Worm (Caenorhabditis elegans) whole organism, young adult: ENCODE results near the gene evl-20.

Experiments
- B0336.3 ChIP-seq: fragments of 200-800 bp; sonication (Bioruptor generic); IDR thresholded peaks from 2 replicates; pipeline ENCODE4 v1.3.6; 2022; ENCODE audit warnings: missing genetic modification characterization, missing compliant biosample characterization
- C17E4.6 ChIP-seq: fragments of 200-800 bp; sonication (Bioruptor generic); IDR thresholded peaks from 2 replicates; pipeline ENCODE4 v1.3.6; 2022; ENCODE audit warnings: missing genetic modification reagents, missing genetic modification characterization, missing compliant biosample characterization
- F49E8.2 ChIP-seq: sonication (generic microtip); optimal IDR thresholded peaks from 3 replicates; lab custom pipeline; 2017; ENCODE audit warnings: missing genetic modification characterization, mild to moderate bottlenecking, missing compliant biosample characterization, antibody characterized with exemption, moderate library complexity; ENCODE audit not compliant: insufficient read depth
- T07F8.4 ChIP-seq: sonication (generic microtip); optimal IDR thresholded peaks from 2 replicates; lab custom pipeline; 2016; ENCODE audit warnings: mild to moderate bottlenecking, missing genetic modification characterization, moderate library complexity, missing compliant biosample characterization
- cebp-1 ChIP-seq, 2 experiments: fragments of 200-800 bp in 1 of 2; sonication (Bioruptor generic) in 1 of 2; sonication (generic microtip) in 1 of 2; IDR thresholded peaks in 1 of 2; optimal IDR thresholded peaks in 1 of 2; 2 replicates each; pipeline versions ENCODE4 v1.3.6 to Lab custom; 2017 to 2022; ENCODE audit warnings: missing compliant biosample characterization in 2 of 2, missing genetic modification characterization in 2 of 2, mild to moderate bottlenecking in 1 of 2, missing genetic modification reagents in 1 of 2, moderate library complexity in 1 of 2
- lin-35 ChIP-seq, 3 experiments: fragments of 150-350 bp in 2 of 3; sonication (generic microtip) in 1 of 3; optimal IDR thresholded peaks; 2 replicates each; lab custom pipeline; 2014 to 2018; ENCODE audit warnings: missing biosample characterization in 3 of 3, missing genetic modification characterization in 3 of 3, missing genetic modification reagents in 3 of 3
- mel-28 ChIP-seq: sonication (generic microtip); optimal IDR thresholded peaks from 2 replicates; lab custom pipeline; 2016; ENCODE audit warnings: borderline replicate concordance, mild to moderate bottlenecking, missing genetic modification characterization, missing compliant biosample characterization
- zim-3 ChIP-seq: sonication (generic microtip); optimal IDR thresholded peaks from 2 replicates; lab custom pipeline; 2017; ENCODE audit warnings: mild to moderate bottlenecking, missing genetic modification characterization, moderate library complexity, missing compliant biosample characterization
- ztf-25 ChIP-seq: fragments of 200-800 bp; sonication (Bioruptor generic); IDR thresholded peaks from 2 replicates; pipeline ENCODE4 v1.3.6; 2022; ENCODE audit warnings: missing genetic modification reagents, missing genetic modification characterization, missing compliant biosample characterization

ce11 chrII:8404748-8405147 is 39.4 kb upstream of the evl-20 start, which contains the start of gene skpo-1:
- TF ChIP-seq zim-3 (tag; lab: Kevin White, UChicago), result no peak
- TF ChIP-seq C17E4.6 (GFP tag; lab: Robert Waterston, UW), result no peak
- no peak for TF ChIP-seq ztf-25 (GFP tag; lab: Robert Waterston, UW)
- TF ChIP-seq T07F8.4 (tag; lab: Kevin White, UChicago), result no peak
- TF ChIP-seq lin-35 (GFP tag; optimal IDR thresholded peaks at IDR 0.05; lab: Kevin White, UChicago), result no peak
- no peak for TF ChIP-seq mel-28 (tag; lab: Kevin White, UChicago)
- no peak for TF ChIP-seq B0336.3 (GFP tag; lab: Robert Waterston, UW)
- TF ChIP-seq F49E8.2 (tag; lab: Kevin White, UChicago), result no peak
- TF ChIP-seq cebp-1 (GFP tag; IDR thresholded peaks at IDR 0.05; lab: Robert Waterston, UW), result no peak
- TF ChIP-seq cebp-1 (tag; optimal IDR thresholded peaks at IDR 0.05; lab: Kevin White, UChicago), result no peak
